Worm (Caenorhabditis elegans) whole organism, young adult: ENCODE measurements around the gene msp-78.

Experiments used
- B0019.2 ChIP-seq: fragments of 200-800 bp; sonication (Bioruptor generic); conservative IDR thresholded peaks from 2 replicates; pipeline ENCODE4 v1.3.6; 2022; ENCODE audit warnings: missing genetic modification reagents, missing genetic modification characterization, missing compliant biosample characterization
- B0261.1 ChIP-seq: sonication (generic microtip); optimal IDR thresholded peaks from 2 replicates; lab custom pipeline; 2016; ENCODE audit warnings: mild to moderate bottlenecking, missing genetic modification characterization, moderate library complexity, missing compliant biosample characterization
- B0336.3 ChIP-seq: fragments of 200-800 bp; sonication (Bioruptor generic); IDR thresholded peaks from 2 replicates; pipeline ENCODE4 v1.3.6; 2022; ENCODE audit warnings: missing genetic modification characterization, missing compliant biosample characterization
- F22D6.2 ChIP-seq: sonication (generic microtip); optimal IDR thresholded peaks from 2 replicates; lab custom pipeline; 2016; ENCODE audit warnings: mild to moderate bottlenecking, missing genetic modification characterization, missing compliant biosample characterization
- F52B5.7 ChIP-seq: sonication (generic microtip); optimal IDR thresholded peaks from 2 replicates; lab custom pipeline; 2016; ENCODE audit warnings: mild to moderate bottlenecking, missing genetic modification characterization, missing compliant biosample characterization
- T07F8.4 ChIP-seq: sonication (generic microtip); optimal IDR thresholded peaks from 2 replicates; lab custom pipeline; 2016; ENCODE audit warnings: mild to moderate bottlenecking, missing genetic modification characterization, moderate library complexity, missing compliant biosample characterization
- Y53F4B.3 ChIP-seq: fragments of 200-800 bp; sonication (Bioruptor generic); IDR thresholded peaks from 2 replicates; pipeline ENCODE4 v1.3.6; 2022; ENCODE audit warnings: missing genetic modification reagents, missing genetic modification characterization, missing compliant biosample characterization
- Y53G8AR.9 ChIP-seq: fragments of 200-800 bp; sonication (Bioruptor generic); conservative IDR thresholded peaks from 2 replicates; pipeline ENCODE4 v1.3.6; 2022; ENCODE audit warnings: missing genetic modification reagents, missing genetic modification characterization, missing compliant biosample characterization
- Y67H2A.10 ChIP-seq: fragments of 200-800 bp; sonication (Bioruptor generic); conservative IDR thresholded peaks from 2 replicates; pipeline ENCODE4 v1.3.6; 2022; ENCODE audit warnings: missing genetic modification reagents, missing genetic modification characterization, missing compliant biosample characterization
- ama-1 ChIP-seq, 3 experiments: fragments of 150-350 bp in 1 of 3; sonication (generic microtip) in 2 of 3; optimal IDR thresholded peaks; 2 replicates each; lab custom pipeline; 2014 to 2018; ENCODE audit warnings: missing biosample characterization in 2 of 3, missing genetic modification characterization in 2 of 3, missing genetic modification reagents in 2 of 3
- attf-5 ChIP-seq: fragments of 200-800 bp; sonication (Bioruptor generic); optimal IDR thresholded peaks from 2 replicates; lab custom pipeline; 2018; ENCODE audit warnings: mild to moderate bottlenecking, missing genetic modification characterization, missing compliant biosample characterization
- bed-1 ChIP-seq: fragments of 200-800 bp; sonication (Bioruptor generic); IDR thresholded peaks from 2 replicates; pipeline ENCODE4 v1.3.6; 2022; ENCODE audit warnings: missing genetic modification reagents, missing genetic modification characterization, missing compliant biosample characterization
- ccch-3 ChIP-seq: fragments of 200-800 bp; sonication (Bioruptor generic); optimal IDR thresholded peaks from 2 replicates; lab custom pipeline; 2018; ENCODE audit warnings: mild to moderate bottlenecking, missing genetic modification characterization, missing compliant biosample characterization
- cebp-1 ChIP-seq, 2 experiments: fragments of 200-800 bp in 1 of 2; sonication (Bioruptor generic) in 1 of 2; sonication (generic microtip) in 1 of 2; IDR thresholded peaks in 1 of 2; optimal IDR thresholded peaks in 1 of 2; 2 replicates each; pipeline versions ENCODE4 v1.3.6 to Lab custom; 2017 to 2022; ENCODE audit warnings: missing compliant biosample characterization in 2 of 2, missing genetic modification characterization in 2 of 2, mild to moderate bottlenecking in 1 of 2, missing genetic modification reagents in 1 of 2, moderate library complexity in 1 of 2
- ceh-40 ChIP-seq: fragments of 200-800 bp; sonication (Bioruptor generic); IDR thresholded peaks from 2 replicates; pipeline ENCODE4 v1.3.6; 2022; ENCODE audit warnings: missing genetic modification characterization, missing compliant biosample characterization
- ceh-58 ChIP-seq: fragments of 200-800 bp; sonication (Bioruptor generic); IDR thresholded peaks from 2 replicates; pipeline ENCODE4 v1.3.6; 2022; ENCODE audit warnings: missing genetic modification characterization, missing compliant biosample characterization
- dox-1 ChIP-seq: fragments of 200-800 bp; sonication (Bioruptor generic); IDR thresholded peaks from 2 replicates; pipeline ENCODE4 v1.3.6; 2022; ENCODE audit warnings: missing genetic modification reagents, missing genetic modification characterization, missing compliant biosample characterization
- egl-18 ChIP-seq: fragments of 200-800 bp; sonication (Bioruptor generic); IDR thresholded peaks from 2 replicates; pipeline ENCODE4 v1.3.6; 2022; ENCODE audit warnings: missing genetic modification reagents, missing genetic modification characterization, missing compliant biosample characterization
- egl-44 ChIP-seq: fragments of 200-800 bp; sonication (Bioruptor generic); IDR thresholded peaks from 2 replicates; pipeline ENCODE4 v1.3.6; 2022; ENCODE audit warnings: missing genetic modification reagents, missing genetic modification characterization, missing compliant biosample characterization
- egrh-3 ChIP-seq: fragments of 200-800 bp; sonication (Bioruptor generic); IDR thresholded peaks from 2 replicates; pipeline ENCODE4 v1.3.6; 2022; ENCODE audit warnings: missing genetic modification reagents, missing genetic modification characterization, missing compliant biosample characterization
- ets-4 ChIP-seq: fragments of 200-800 bp; sonication (Bioruptor generic); optimal IDR thresholded peaks from 2 replicates; lab custom pipeline; 2018; ENCODE audit warnings: mild to moderate bottlenecking, missing genetic modification characterization, missing compliant biosample characterization
- gei-17 ChIP-seq: fragments of 200-800 bp; sonication (Bioruptor generic); optimal IDR thresholded peaks from 2 replicates; lab custom pipeline; 2018; ENCODE audit warnings: mild to moderate bottlenecking, missing genetic modification characterization, missing compliant biosample characterization
- hlh-12 ChIP-seq: sonication (generic microtip); optimal IDR thresholded peaks from 2 replicates; lab custom pipeline; 2016; ENCODE audit warnings: missing genetic modification characterization, missing compliant biosample characterization
- hmg-1.2 ChIP-seq: fragments of 200-800 bp; sonication (Bioruptor generic); IDR thresholded peaks from 2 replicates; pipeline ENCODE4 v1.3.6; 2022; ENCODE audit warnings: missing genetic modification reagents, missing genetic modification characterization, missing compliant biosample characterization
- hsf-1 ChIP-seq: fragments of 200-800 bp; sonication (Bioruptor generic); IDR thresholded peaks from 2 replicates; pipeline ENCODE4 v1.3.6; 2022; ENCODE audit warnings: missing genetic modification reagents, missing genetic modification characterization, missing compliant biosample characterization
- lin-26 ChIP-seq: fragments of 200-800 bp; sonication (Bioruptor generic); IDR thresholded peaks from 2 replicates; pipeline ENCODE4 v1.3.6; 2022; ENCODE audit warnings: missing genetic modification reagents, missing genetic modification characterization, missing compliant biosample characterization
- lin-40 ChIP-seq: sonication (generic microtip); optimal IDR thresholded peaks from 2 replicates; lab custom pipeline; 2016; ENCODE audit warnings: missing genetic modification characterization, mild to moderate bottlenecking, missing compliant biosample characterization, missing genotype, missing genetic modification reagents
- madf-10 ChIP-seq: sonication (generic microtip); optimal IDR thresholded peaks from 2 replicates; lab custom pipeline; 2016; ENCODE audit warnings: mild to moderate bottlenecking, missing genetic modification characterization, missing compliant biosample characterization
- nhr-80 ChIP-seq: sonication (generic microtip); optimal IDR thresholded peaks from 2 replicates; lab custom pipeline; 2016; ENCODE audit warnings: missing genetic modification characterization, missing compliant biosample characterization
- repo-1 ChIP-seq: sonication (generic microtip); optimal IDR thresholded peaks from 2 replicates; lab custom pipeline; 2017; ENCODE audit warnings: mild to moderate bottlenecking, missing genetic modification characterization, missing compliant biosample characterization
- somi-1 ChIP-seq: fragments of 200-800 bp; sonication (Bioruptor generic); optimal IDR thresholded peaks from 2 replicates; lab custom pipeline; 2018; ENCODE audit warnings: mild to moderate bottlenecking, missing genetic modification characterization, missing compliant biosample characterization
- sptf-2 ChIP-seq: fragments of 200-800 bp; sonication (Bioruptor generic); optimal IDR thresholded peaks from 2 replicates; lab custom pipeline; 2018; ENCODE audit warnings: mild to moderate bottlenecking, missing genetic modification characterization, missing compliant biosample characterization
- tbp1 ChIP-seq: fragments of 200-800 bp; sonication (Bioruptor generic); optimal IDR thresholded peaks from 2 replicates; lab custom pipeline; 2018; ENCODE audit warnings: mild to moderate bottlenecking, missing genetic modification characterization, missing compliant biosample characterization
- tlf-1 ChIP-seq: fragments of 200-800 bp; sonication (Bioruptor generic); optimal IDR thresholded peaks from 2 replicates; lab custom pipeline; 2018; ENCODE audit warnings: mild to moderate bottlenecking, missing genetic modification characterization, missing compliant biosample characterization
- unc-130 ChIP-seq: sonication (generic microtip); optimal IDR thresholded peaks from 2 replicates; lab custom pipeline; 2016; ENCODE audit warnings: missing genetic modification reagents, missing genetic modification characterization, missing compliant biosample characterization
- zim-3 ChIP-seq: sonication (generic microtip); optimal IDR thresholded peaks from 2 replicates; lab custom pipeline; 2017; ENCODE audit warnings: mild to moderate bottlenecking, missing genetic modification characterization, moderate library complexity, missing compliant biosample characterization

msp-78 gene

ce11 chrIV:9801418-9801817 is 31.6 kb downstream of the msp-78 start (continued):
- TF ChIP-seq repo-1 (tag; lab: Kevin White, UChicago) = peak; percentile 46
- no peak for TF ChIP-seq F52B5.7 (tag; lab: Kevin White, UChicago)
- peak; percentile 51; the same call in 1 of the 2 replicates for TF ChIP-seq dox-1
- peak; percentile 18 for TF ChIP-seq attf-5 (GFP tag; lab: Kevin White, UChicago)
- peak; percentile 42 for TF ChIP-seq madf-10
- no peak for TF ChIP-seq cebp-1 (GFP tag; IDR thresholded peaks at IDR 0.05; lab: Robert Waterston, UW)
- TF ChIP-seq cebp-1 (tag; optimal IDR thresholded peaks at IDR 0.05; lab: Kevin White, UChicago) = peak; percentile 54
- TF ChIP-seq ceh-40 (GFP tag; lab: Robert Waterston, UW) = 0 out of 2 replicates have a peak, but pooled peaks have one; percentile 7
- peak; percentile 97 for TF ChIP-seq nhr-80 (tag; lab: Kevin White, UChicago)
- TF ChIP-seq tlf-1 (GFP tag; lab: Kevin White, UChicago) = peak; percentile 54

- TF ChIP-seq B0019.2 (GFP tag; lab: Robert Waterston, UW) = no peak
- peak; percentile 75 for TF ChIP-seq nhr-80 (tag; lab: Kevin White, UChicago)
- TF ChIP-seq ceh-58 (GFP tag; lab: Robert Waterston, UW) = no peak
- no peak for TF ChIP-seq sptf-2 (GFP tag; lab: Kevin White, UChicago)
- TF ChIP-seq hmg-1.2 (GFP tag; lab: Robert Waterston, UW) = peak; percentile 53; the same call in 1 of the 2 replicates
- TF ChIP-seq hlh-12 (tag; lab: Kevin White, UChicago) = no peak
These were observed 32.9 kb downstream of the msp-78 start, which contains the start of gene fat-3 for ce11 chrIV:9802711-9803110. Gene fat-3 (plus strand): TSS chrIV:9803023.

- TF ChIP-seq ceh-40 (GFP tag; lab: Robert Waterston, UW) (no peak), lin-40 (peak; percentile 18), madf-10 (peak; percentile 29), ets-4 (GFP tag; lab: Kevin White, UChicago) (peak; percentile 35), tbp1 (GFP tag; lab: Kevin White, UChicago) (peak; percentile 24), ama-1 (optimal IDR thresholded peaks at IDR 0.05; lab: Kevin White, UChicago) (no peak), ama-1 (GFP tag; optimal IDR thresholded peaks at IDR 0.05; lab: Kevin White, UChicago) (no peak), attf-5 (GFP tag; lab: Kevin White, UChicago) (peak; percentile 16), B0336.3 (GFP tag; lab: Robert Waterston, UW) (peak; percentile 42; the same call in 1 of the 2 replicates), Y67H2A.10 (GFP tag; lab: Robert Waterston, UW) (no peak), hmg-1.2 (GFP tag; lab: Robert Waterston, UW) (peak; percentile 75; the same call in 1 of the 2 replicates), nhr-80 (tag; lab: Kevin White, UChicago) (peak; percentile 74), cebp-1 (GFP tag; IDR thresholded peaks at IDR 0.05; lab: Robert Waterston, UW) (no peak), cebp-1 (tag; optimal IDR thresholded peaks at IDR 0.05; lab: Kevin White, UChicago) (peak; percentile 55), egl-44 (GFP tag; lab: Robert Waterston, UW) (0 out of 2 replicates have a peak, but pooled peaks have one; percentile 15), B0261.1 (no peak)
- TF ChIP-seq, all 124 proteins: peak for 10
These were observed 33.7 kb downstream of the msp-78 start for ce11 chrIV:9803544-9803943.

ce11 chrIV:9810633-9811032 is 40.8 kb downstream of the msp-78 start, which contains the start of gene dct-15:
Gene dct-15 (minus strand): TSS chrIV:9810733.
- TF ChIP-seq hsf-1 (GFP tag; lab: Robert Waterston, UW) (no peak), somi-1 (GFP tag; lab: Kevin White, UChicago) (no peak)

ce11 chrIV:9811487-9811886 is 41.6 kb downstream of the msp-78 start:
- TF ChIP-seq Y53G8AR.9 (GFP tag; lab: Robert Waterston, UW) (no peak), egl-18 (GFP tag; lab: Robert Waterston, UW) (no peak), egrh-3 (GFP tag; lab: Robert Waterston, UW) (no peak), repo-1 (tag; lab: Kevin White, UChicago) (no peak), lin-26 (GFP tag; lab: Robert Waterston, UW) (no peak), F22D6.2 (no peak), bed-1 (GFP tag; lab: Robert Waterston, UW) (no peak), B0019.2 (GFP tag; lab: Robert Waterston, UW) (no peak), lin-40 (no peak), unc-130 (no peak), Y53F4B.3 (GFP tag; lab: Robert Waterston, UW) (no peak), zim-3 (tag; lab: Kevin White, UChicago) (no peak), F52B5.7 (tag; lab: Kevin White, UChicago) (no peak), T07F8.4 (tag; lab: Kevin White, UChicago) (no peak), ccch-3 (GFP tag; lab: Kevin White, UChicago) (no peak), gei-17 (GFP tag; lab: Kevin White, UChicago) (no peak)
